Worm (Caenorhabditis elegans): ENCODE data around the gene pho-11.

pho-11 gene

DNA sequence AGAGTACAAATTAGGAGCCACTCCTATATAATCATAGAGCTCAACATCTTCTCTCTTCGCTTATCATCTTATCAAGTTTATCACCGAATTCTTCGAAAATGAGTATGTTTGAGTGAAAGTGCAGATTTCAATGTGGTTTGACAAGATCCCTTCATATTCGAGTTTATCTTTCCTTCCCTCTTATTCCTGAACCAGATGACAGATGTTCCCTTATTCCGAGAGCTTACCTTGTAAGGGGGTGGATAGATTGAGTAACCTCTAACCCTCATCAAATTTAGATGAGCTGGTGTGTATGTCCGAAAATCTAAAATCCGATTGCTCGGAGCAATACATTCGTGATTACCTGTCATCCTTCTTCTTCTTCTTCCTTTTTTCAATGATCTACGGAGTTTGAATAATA lies 17.0 kb downstream of the pho-11 start:
- TF ChIP-seq ceh-83 (GFP tag; optimal IDR thresholded peaks at IDR 0.05) (no peak), hlh-1 (tag; optimal IDR thresholded peaks at IDR 0.05) (no peak), mep-1 (tag; optimal IDR thresholded peaks at IDR 0.05) (no peak), unc-120 (tag; optimal IDR thresholded peaks at IDR 0.05; ENCODE audit: poor library complexity, severe bottlenecking) (no peak)

ce11 chrII:9951846-9952245 lies 20.2 kb downstream of the pho-11 start:
- TF ChIP-seq unc-62 (GFP tag; optimal IDR thresholded peaks at IDR 0.05) = no peak
- no peak for TF ChIP-seq cnd-1 (tag; optimal IDR thresholded peaks at IDR 0.05)
- no peak for TF ChIP-seq flh-1 (GFP tag; optimal IDR thresholded peaks at IDR 0.05)
- TF ChIP-seq blmp-1 (tag; optimal IDR thresholded peaks at IDR 0.05) = no peak
- no peak for TF ChIP-seq lin-13 (tag; optimal IDR thresholded peaks at IDR 0.05)
- TF ChIP-seq nhr-12 (tag; optimal IDR thresholded peaks at IDR 0.05) = no peak
- no peak for TF ChIP-seq M03D4.4 (tag; optimal IDR thresholded peaks at IDR 0.05)
- TF ChIP-seq snpc-4 (tag; optimal IDR thresholded peaks at IDR 0.05) = no peak
- no peak for TF ChIP-seq ceh-43 (GFP tag; optimal IDR thresholded peaks at IDR 0.05)
- TF ChIP-seq elt-3 (tag; optimal IDR thresholded peaks at IDR 0.05) = no peak
- TF ChIP-seq ham-2 (GFP tag; optimal IDR thresholded peaks at IDR 0.05) = no peak
- no peak for TF ChIP-seq sem-2 (GFP tag; optimal IDR thresholded peaks at IDR 0.05)
- TF ChIP-seq bed-3 (GFP tag; optimal IDR thresholded peaks at IDR 0.05) = no peak

DNA sequence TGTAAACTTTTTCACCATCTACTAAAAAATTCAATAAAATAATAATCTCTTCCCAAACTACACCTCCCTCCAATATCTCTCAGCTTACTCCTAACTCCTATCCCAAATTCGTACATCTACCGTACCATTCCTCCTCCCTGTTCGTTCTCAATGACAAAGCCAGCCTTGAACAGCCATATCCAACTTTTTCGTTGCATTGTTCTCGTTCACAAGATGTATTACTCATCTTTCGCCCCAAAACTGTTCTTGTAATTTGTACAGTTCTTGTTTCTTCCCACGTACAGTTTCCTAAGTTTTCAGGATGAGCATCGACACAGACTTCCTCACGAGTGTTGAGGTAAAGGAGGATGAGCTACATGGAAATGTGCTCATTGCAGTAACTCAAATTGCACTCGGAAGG lies 23.2 kb downstream of the pho-11 start, which contains the start of gene egl-43:
Gene egl-43 (plus strand): TSS at position 301 of the 400 bp plus-strand sequence.
- no peak for TF ChIP-seq unc-39 (tag; optimal IDR thresholded peaks at IDR 0.05)
- TF ChIP-seq zip-8 (tag; optimal IDR thresholded peaks at IDR 0.05) = no peak
- TF ChIP-seq mls-2 (tag; optimal IDR thresholded peaks at IDR 0.05) = no peak
- TF ChIP-seq lsy-2 (tag; optimal IDR thresholded peaks at IDR 0.05) = no peak
- no peak for TF ChIP-seq sem-2 (GFP tag; optimal IDR thresholded peaks at IDR 0.05)
- no peak for TF ChIP-seq lin-32 (GFP tag; optimal IDR thresholded peaks at IDR 0.05)
- TF ChIP-seq hlh-1 (tag; optimal IDR thresholded peaks at IDR 0.05) = no peak
- TF ChIP-seq ceh-39 (tag; optimal IDR thresholded peaks at IDR 0.05) = no peak
- TF ChIP-seq nhr-28 (tag; optimal IDR thresholded peaks at IDR 0.05) = no peak
- no peak for TF ChIP-seq ceh-83 (GFP tag; optimal IDR thresholded peaks at IDR 0.05)
- no peak for TF ChIP-seq elt-1 (tag; optimal IDR thresholded peaks at IDR 0.05; ENCODE audit: borderline replicate concordance, insufficient read depth)
- TF ChIP-seq sptf-1 (tag; optimal IDR thresholded peaks at IDR 0.05) = no peak

- TF ChIP-seq snpc-4 (tag; optimal IDR thresholded peaks at IDR 0.05) (no peak), bed-3 (GFP tag; optimal IDR thresholded peaks at IDR 0.05) (no peak), nhr-2 (tag; optimal IDR thresholded peaks at IDR 0.05) (no peak), ceh-83 (GFP tag; optimal IDR thresholded peaks at IDR 0.05) (no peak), ces-1 (GFP tag; optimal IDR thresholded peaks at IDR 0.05) (peak; percentile 51)
These were observed 24.5 kb downstream of the pho-11 start for ce11 chrII:9956116-9956515.

- no peak for TF ChIP-seq unc-39 (tag; optimal IDR thresholded peaks at IDR 0.05)
These were observed 28.5 kb downstream of the pho-11 start for ce11 chrII:9960127-9960526.

ce11 chrII:9963808-9964207 lies 32.2 kb downstream of the pho-11 start:
- TF ChIP-seq cnd-1 (tag; optimal IDR thresholded peaks at IDR 0.05) = no peak
- no peak for TF ChIP-seq elt-3 (tag; optimal IDR thresholded peaks at IDR 0.05)
- no peak for TF ChIP-seq lsy-2 (tag; optimal IDR thresholded peaks at IDR 0.05)
- no peak for TF ChIP-seq tbx-8 (GFP tag; optimal IDR thresholded peaks at IDR 0.05)
- TF ChIP-seq M03D4.4 (tag; optimal IDR thresholded peaks at IDR 0.05) = no peak
- no peak for TF ChIP-seq sem-2 (GFP tag; optimal IDR thresholded peaks at IDR 0.05)
- TF ChIP-seq ces-1 (GFP tag; optimal IDR thresholded peaks at IDR 0.05) = no peak
- TF ChIP-seq hlh-1 (tag; optimal IDR thresholded peaks at IDR 0.05) = no peak
- no peak for TF ChIP-seq unc-120 (tag; optimal IDR thresholded peaks at IDR 0.05; ENCODE audit: poor library complexity, severe bottlenecking)
- TF ChIP-seq ceh-43 (GFP tag; optimal IDR thresholded peaks at IDR 0.05) = no peak
- TF ChIP-seq lin-32 (GFP tag; optimal IDR thresholded peaks at IDR 0.05) = no peak
- no peak for TF ChIP-seq flh-1 (GFP tag; optimal IDR thresholded peaks at IDR 0.05)

Data from whole organism, mixed stage, embryonic.